Worm (Caenorhabditis elegans): Measurements from ENCODE around the gene M02D8.7.

DNA sequence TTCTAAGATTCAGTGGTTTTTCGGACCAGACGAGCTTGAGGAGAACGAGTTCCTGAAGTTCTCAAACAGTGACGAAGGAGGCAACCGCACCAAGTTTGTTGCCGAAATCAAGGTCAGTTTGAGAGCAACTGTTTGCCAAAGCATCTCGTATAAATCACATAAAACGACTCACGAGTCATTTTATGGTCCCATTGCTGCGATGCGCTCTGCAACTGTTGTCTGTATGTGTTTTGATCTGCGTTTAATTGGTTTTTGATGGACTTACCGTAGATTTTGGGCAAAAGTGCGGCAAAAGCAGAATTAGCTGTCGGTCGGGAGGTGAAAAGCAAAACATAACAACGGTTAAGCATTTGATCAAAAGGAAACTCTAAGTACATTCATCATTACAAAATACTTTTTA, 21.2 kb upstream of the M02D8.7 start:
- no peak for TF ChIP-seq tbx-37 (GFP tag; conservative IDR thresholded peaks at IDR 0.05)
- no peak for TF ChIP-seq ama-1 (optimal IDR thresholded peaks at IDR 0.05)
- TF ChIP-seq hnd-1 (tag; optimal IDR thresholded peaks at IDR 0.05), result no peak
- TF ChIP-seq sea-1 (GFP tag; conservative IDR thresholded peaks at IDR 0.05), result no peak
- no peak for TF ChIP-seq flt-1 (GFP tag; IDR thresholded peaks at IDR 0.05)
- TF ChIP-seq ets-7 (tag; optimal IDR thresholded peaks at IDR 0.05), result no peak
- no peak for TF ChIP-seq pes-1 (GFP tag; IDR thresholded peaks at IDR 0.05)
- no peak for TF ChIP-seq aly-1 (tag; optimal IDR thresholded peaks at IDR 0.05)
- no peak for TF ChIP-seq tra-4 (tag; optimal IDR thresholded peaks at IDR 0.05)
- TF ChIP-seq F13C5.2 (tag; optimal IDR thresholded peaks at IDR 0.05), result no peak
